Worm (Caenorhabditis elegans) whole organism, mixed stage, embryonic: ENCODE data around the gene K10D2.5.

Source experiments
- M03D4.4 ChIP-seq: sonication (generic microtip); optimal IDR thresholded peaks from 2 replicates; lab custom pipeline; 2017; ENCODE audit warnings: mild to moderate bottlenecking, missing genetic modification characterization, missing compliant biosample characterization
- bed-3 ChIP-seq: fragments of 200-800 bp; sonication (Bioruptor generic); optimal IDR thresholded peaks from 3 replicates; lab custom pipeline; 2018; ENCODE audit warnings: mild to moderate bottlenecking, missing genetic modification characterization, moderate library complexity, missing compliant biosample characterization
- blmp-1 ChIP-seq: fragments of 150-350 bp; optimal IDR thresholded peaks from 2 replicates; lab custom pipeline; 2014; ENCODE audit warnings: missing biosample characterization, missing genetic modification characterization
- ceh-39 ChIP-seq: fragments of 150-350 bp; optimal IDR thresholded peaks from 2 replicates; lab custom pipeline; 2014; ENCODE audit warnings: missing biosample characterization, missing genetic modification characterization
- ceh-43 ChIP-seq: fragments of 200-800 bp; sonication (Bioruptor generic); optimal IDR thresholded peaks from 2 replicates; lab custom pipeline; 2018; ENCODE audit warnings: mild to moderate bottlenecking, missing genetic modification characterization, moderate library complexity, missing compliant biosample characterization
- ces-1 ChIP-seq: fragments of 150-350 bp; optimal IDR thresholded peaks from 2 replicates; lab custom pipeline; 2014; ENCODE audit warnings: missing biosample characterization, missing genetic modification reagents, missing genetic modification characterization
- cnd-1 ChIP-seq: fragments of 200-800 bp; sonication (Bioruptor generic); optimal IDR thresholded peaks from 2 replicates; lab custom pipeline; 2018; ENCODE audit warnings: mild to moderate bottlenecking, missing genetic modification characterization, missing compliant biosample characterization
- drap-1 ChIP-seq: fragments of 200-800 bp; sonication (Bioruptor generic); optimal IDR thresholded peaks from 3 replicates; lab custom pipeline; 2018; ENCODE audit warnings: mild to moderate bottlenecking, missing genetic modification characterization, missing compliant biosample characterization
- elt-1 ChIP-seq: sonication (generic microtip); optimal IDR thresholded peaks from 2 replicates; lab custom pipeline; 2017; ENCODE audit warnings: missing genetic modification characterization, mild to moderate bottlenecking, missing compliant biosample characterization, antibody characterized with exemption, moderate library complexity, borderline replicate concordance; ENCODE audit not compliant: insufficient read depth
- elt-3 ChIP-seq: fragments of 150-350 bp; optimal IDR thresholded peaks from 2 replicates; lab custom pipeline; 2014; ENCODE audit warnings: missing biosample characterization, missing genetic modification characterization
- flh-1 ChIP-seq: fragments of 200-800 bp; sonication (Bioruptor generic); optimal IDR thresholded peaks from 2 replicates; lab custom pipeline; 2018; ENCODE audit warnings: mild to moderate bottlenecking, missing genetic modification characterization, moderate library complexity, missing compliant biosample characterization
- ham-2 ChIP-seq: fragments of 200-800 bp; sonication (Bioruptor generic); optimal IDR thresholded peaks from 2 replicates; lab custom pipeline; 2018; ENCODE audit warnings: mild to moderate bottlenecking, missing genetic modification characterization, missing compliant biosample characterization
- hlh-1 ChIP-seq: fragments of 150-350 bp; optimal IDR thresholded peaks from 2 replicates; lab custom pipeline; 2014; ENCODE audit warnings: missing biosample characterization, missing genetic modification reagents, missing genetic modification characterization
- lsy-2 ChIP-seq: fragments of 150-350 bp; optimal IDR thresholded peaks from 2 replicates; lab custom pipeline; 2014; ENCODE audit warnings: missing biosample characterization, missing genetic modification characterization
- mab-5 ChIP-seq: fragments of 150-350 bp; optimal IDR thresholded peaks from 2 replicates; lab custom pipeline; 2014; ENCODE audit warnings: missing biosample characterization, missing genetic modification characterization
- mep-1 ChIP-seq: fragments of 150-350 bp; optimal IDR thresholded peaks from 2 replicates; lab custom pipeline; 2017; ENCODE audit warnings: missing biosample characterization, missing genetic modification reagents, missing genetic modification characterization, inconsistent platforms
- mls-2 ChIP-seq: sonication (generic microtip); optimal IDR thresholded peaks from 2 replicates; lab custom pipeline; 2016; ENCODE audit warnings: mild to moderate bottlenecking, missing genetic modification characterization, moderate library complexity, missing compliant biosample characterization
- nhr-2 ChIP-seq: fragments of 150-350 bp; optimal IDR thresholded peaks from 2 replicates; lab custom pipeline; 2014; ENCODE audit warnings: missing biosample characterization, missing genetic modification characterization
- nhr-237 ChIP-seq: fragments of 150-350 bp; optimal IDR thresholded peaks from 2 replicates; lab custom pipeline; 2014; ENCODE audit warnings: missing biosample characterization, missing genetic modification characterization
- nhr-28 ChIP-seq: fragments of 150-350 bp; optimal IDR thresholded peaks from 2 replicates; lab custom pipeline; 2014; ENCODE audit warnings: missing biosample characterization, missing genetic modification characterization
- nhr-76 ChIP-seq: sonication (generic microtip); optimal IDR thresholded peaks from 2 replicates; lab custom pipeline; 2017; ENCODE audit warnings: missing biosample characterization, missing genetic modification characterization
- pha-4 ChIP-seq: fragments of 150-350 bp; optimal IDR thresholded peaks from 2 replicates; lab custom pipeline; 2018; ENCODE audit warnings: missing biosample characterization, missing genetic modification reagents, missing genetic modification characterization
- sem-2 ChIP-seq: fragments of 200-800 bp; sonication (Bioruptor generic); optimal IDR thresholded peaks from 2 replicates; lab custom pipeline; 2018; ENCODE audit warnings: mild to moderate bottlenecking, missing genetic modification characterization, missing compliant biosample characterization
- sptf-1 ChIP-seq: sonication (generic microtip); optimal IDR thresholded peaks from 2 replicates; lab custom pipeline; 2017; ENCODE audit warnings: mild to moderate bottlenecking, missing genetic modification characterization, moderate library complexity, missing compliant biosample characterization
- tbx-8 ChIP-seq: fragments of 200-800 bp; sonication (Bioruptor generic); optimal IDR thresholded peaks from 2 replicates; lab custom pipeline; 2018; ENCODE audit warnings: mild to moderate bottlenecking, missing genetic modification characterization, moderate library complexity, missing compliant biosample characterization
- unc-120 ChIP-seq: sonication (generic microtip); optimal IDR thresholded peaks from 2 replicates; lab custom pipeline; 2017; ENCODE audit warnings: missing genetic modification characterization, missing compliant biosample characterization; ENCODE audit not compliant: poor library complexity, severe bottlenecking
- unc-39 ChIP-seq: fragments of 150-350 bp; optimal IDR thresholded peaks from 2 replicates; lab custom pipeline; 2014; ENCODE audit warnings: missing biosample characterization, missing genetic modification characterization
- unc-62 ChIP-seq: fragments of 150-350 bp; optimal IDR thresholded peaks from 2 replicates; lab custom pipeline; 2014; ENCODE audit warnings: missing biosample characterization, missing genetic modification reagents, missing genetic modification characterization
- ztf-11 ChIP-seq: fragments of 150-350 bp; optimal IDR thresholded peaks from 2 replicates; lab custom pipeline; 2014; ENCODE audit warnings: missing biosample characterization, missing genetic modification characterization

K10D2.5 gene

DNA sequence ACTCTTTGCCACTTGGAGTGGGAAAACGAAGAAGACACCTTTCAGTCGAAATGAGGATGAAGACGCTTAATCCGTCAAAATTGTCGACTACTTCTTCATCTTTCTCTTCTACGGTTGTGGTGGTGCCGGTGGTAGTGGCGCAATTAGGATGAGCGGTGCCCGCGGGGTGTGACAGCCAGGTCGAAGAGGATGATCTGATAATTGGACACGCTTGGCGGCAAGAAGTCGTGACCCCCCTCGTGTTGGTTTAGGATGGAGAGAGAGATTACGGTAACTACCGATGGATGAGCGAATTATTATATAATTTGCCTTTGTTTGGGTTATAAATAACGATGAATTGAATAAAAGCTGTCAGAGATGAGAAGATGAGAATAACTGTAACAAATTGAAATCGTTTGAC, 45.5 kb upstream of the K10D2.5 start:
- TF ChIP-seq nhr-2 (tag; lab: Kevin White, UChicago) (peak; percentile 79), flh-1 (no peak)
- TF ChIP-seq, all 35 proteins: peak for 1

DNA sequence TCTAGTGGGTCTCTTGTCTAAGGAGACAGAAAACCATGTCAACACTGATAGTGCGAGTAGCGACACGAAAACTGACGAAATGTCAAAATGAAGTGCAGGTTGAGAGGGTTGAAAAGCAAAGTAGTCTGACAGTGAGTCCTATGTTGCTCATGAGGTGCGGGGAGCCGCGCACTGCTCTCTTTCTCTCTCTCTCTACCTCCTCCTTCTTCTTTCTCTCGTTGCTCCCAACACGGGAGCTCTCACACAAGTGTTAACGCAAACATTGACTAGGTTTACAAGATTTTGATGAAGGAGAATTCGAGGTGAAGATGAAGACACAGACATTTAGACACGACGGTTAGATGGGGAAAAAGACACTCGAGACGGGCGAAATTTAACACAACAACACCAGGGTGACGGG, 43.3 kb upstream of the K10D2.5 start:
- no peak for TF ChIP-seq elt-1
- no peak for TF ChIP-seq tbx-8 (GFP tag; lab: Kevin White, UChicago)
- no peak for TF ChIP-seq unc-39 (tag; lab: Kevin White, UChicago)
- TF ChIP-seq nhr-237 (tag; lab: Kevin White, UChicago) = no peak
- no peak for TF ChIP-seq M03D4.4 (tag; lab: Kevin White, UChicago)
- TF ChIP-seq cnd-1 (tag; lab: Kevin White, UChicago) = no peak
- TF ChIP-seq mep-1 (tag; lab: Kevin White, UChicago) = no peak
- TF ChIP-seq ceh-39 (tag; lab: Kevin White, UChicago) = no peak
- TF ChIP-seq elt-3 = no peak

DNA sequence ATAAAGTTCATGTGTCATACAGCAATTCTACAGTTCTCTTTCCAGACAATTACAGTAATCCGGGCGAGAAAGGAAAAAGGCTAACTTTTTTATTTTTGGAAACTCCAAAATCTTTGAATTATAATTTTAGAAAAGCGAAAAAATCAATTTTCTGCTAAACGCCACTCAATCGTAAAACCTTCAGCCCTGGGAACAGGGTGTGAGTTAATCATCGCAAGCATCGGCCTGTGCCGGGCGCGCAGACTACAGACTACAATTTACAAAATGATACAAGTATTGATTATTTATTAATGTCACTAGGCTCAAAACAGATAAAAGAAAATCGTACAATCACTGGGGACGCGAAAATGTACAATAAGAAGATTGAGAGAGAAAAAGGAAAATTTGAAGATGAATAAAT, 41.9 kb upstream of the K10D2.5 start:
- TF ChIP-seq hlh-1 (tag; lab: Kevin White, UChicago) (no peak), sptf-1 (tag; lab: Kevin White, UChicago) (no peak), sem-2 (GFP tag; lab: Kevin White, UChicago) (no peak), ceh-43 (GFP tag; lab: Kevin White, UChicago) (no peak), mep-1 (tag; lab: Kevin White, UChicago) (no peak), mab-5 (tag; lab: Kevin White, UChicago) (no peak), unc-39 (tag; lab: Kevin White, UChicago) (no peak), mls-2 (no peak), unc-62 (GFP tag; lab: Kevin White, UChicago) (no peak), nhr-28 (no peak), unc-120 (tag; lab: Kevin White, UChicago) (no peak), pha-4 (no peak), drap-1 (GFP tag; lab: Kevin White, UChicago) (no peak), elt-3 (no peak), tbx-8 (GFP tag; lab: Kevin White, UChicago) (no peak), nhr-2 (tag; lab: Kevin White, UChicago) (no peak), cnd-1 (tag; lab: Kevin White, UChicago) (no peak), ztf-11 (no peak)

DNA sequence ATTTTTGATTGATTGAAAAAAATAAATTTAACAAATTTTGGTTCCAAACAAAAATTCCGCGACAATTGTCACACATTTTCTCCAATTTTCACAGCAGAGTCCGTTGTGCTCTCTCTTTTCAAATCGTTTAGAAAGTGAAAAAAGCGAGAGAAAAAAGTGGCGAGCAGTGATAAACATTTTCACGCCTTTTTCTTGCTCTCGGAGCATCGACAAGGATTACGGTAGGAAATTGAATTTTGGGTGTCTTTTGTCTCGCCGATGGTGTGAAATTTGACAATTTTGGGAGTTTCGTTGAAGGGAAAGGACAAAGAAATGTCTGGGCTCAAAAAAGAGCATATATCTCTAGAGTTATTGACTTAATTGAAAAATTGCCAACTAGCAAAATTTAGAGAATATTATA, 38.0 kb upstream of the K10D2.5 start:
- TF ChIP-seq elt-1 (no peak), tbx-8 (GFP tag; lab: Kevin White, UChicago) (no peak), bed-3 (GFP tag; lab: Kevin White, UChicago) (no peak)

DNA sequence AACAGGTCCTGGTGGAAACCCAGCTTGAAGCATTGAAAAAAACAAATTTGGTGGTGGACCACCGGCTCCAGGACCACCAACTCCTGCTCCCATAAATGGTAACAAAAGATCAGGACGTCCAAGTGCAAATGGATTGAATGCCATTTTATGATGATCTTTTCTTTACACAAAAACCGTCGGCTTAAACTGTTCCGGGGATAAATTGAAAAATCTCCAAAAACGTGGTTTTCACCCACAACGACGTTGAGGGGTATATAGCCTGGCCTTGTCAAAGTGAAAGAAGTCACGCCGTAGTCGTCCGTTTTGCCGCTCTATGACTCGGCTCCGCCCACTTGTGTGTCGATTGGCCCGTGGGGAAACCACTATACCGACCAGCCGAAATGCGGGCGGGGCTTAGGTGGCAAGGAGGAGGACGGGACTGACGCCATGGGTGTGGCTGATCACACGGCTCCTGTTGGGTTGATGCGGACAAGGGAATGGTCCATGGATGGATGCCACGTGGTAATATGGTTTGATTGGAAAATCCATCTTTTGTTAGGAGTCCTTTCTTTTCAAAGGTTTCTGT, 36.4 kb upstream of the K10D2.5 start, which contains the start of gene tbx-2:
Gene tbx-2 (minus strand): TSS at position 264 of the 565 bp plus-strand sequence.
- TF ChIP-seq ceh-39 (tag; lab: Kevin White, UChicago) (no peak), ham-2 (GFP tag; lab: Kevin White, UChicago) (no peak), nhr-76 (tag; lab: Kevin White, UChicago) (no peak), lsy-2 (tag; lab: Kevin White, UChicago) (peak; percentile 55), mab-5 (tag; lab: Kevin White, UChicago) (no peak), M03D4.4 (tag; lab: Kevin White, UChicago) (no peak), blmp-1 (tag; lab: Kevin White, UChicago) (no peak), sptf-1 (tag; lab: Kevin White, UChicago) (no peak), unc-120 (tag; lab: Kevin White, UChicago) (peak; percentile 6), tbx-8 (GFP tag; lab: Kevin White, UChicago) (no peak), nhr-2 (tag; lab: Kevin White, UChicago) (no peak)
- TF ChIP-seq, all 35 proteins: peak for 2

DNA sequence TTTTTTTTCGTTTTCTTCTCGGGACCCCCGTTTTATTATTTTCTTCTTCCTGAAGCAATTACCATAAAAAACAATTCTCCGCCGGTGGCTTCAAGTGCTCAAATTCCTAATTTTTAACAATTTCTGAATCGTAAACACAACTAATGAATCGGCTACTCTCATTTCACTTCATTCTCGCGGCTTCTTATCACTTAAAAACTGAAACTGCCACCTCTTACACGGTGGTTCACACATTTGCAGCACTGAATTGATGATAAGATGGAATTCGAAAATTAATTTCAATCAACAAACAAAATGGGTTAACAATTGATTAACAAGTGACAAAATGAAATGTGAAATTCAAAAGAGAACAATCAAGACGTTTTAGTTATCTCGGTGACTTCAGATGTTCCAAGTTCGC, 35.4 kb upstream of the K10D2.5 start:
- TF ChIP-seq ces-1 (no peak), unc-62 (GFP tag; lab: Kevin White, UChicago) (no peak), ceh-43 (GFP tag; lab: Kevin White, UChicago) (no peak), cnd-1 (tag; lab: Kevin White, UChicago) (no peak)
